Worm (Caenorhabditis elegans) whole organism, late embryonic: ENCODE measurements around the gene aakg-1.

Experiments
- ceh-19 ChIP-seq: fragments of 200-800 bp; sonication (Bioruptor generic); optimal IDR thresholded peaks from 2 replicates; lab custom pipeline; 2018; ENCODE audit warnings: mild to moderate bottlenecking, missing genetic modification characterization, missing compliant biosample characterization
- ceh-2 ChIP-seq: sonication (generic microtip); optimal IDR thresholded peaks from 2 replicates; lab custom pipeline; 2016; ENCODE audit warnings: missing genotype, missing genetic modification characterization, missing compliant biosample characterization
- ceh-30 ChIP-seq: fragments of 150-350 bp; optimal IDR thresholded peaks from 2 replicates; lab custom pipeline; 2014; ENCODE audit warnings: missing biosample characterization, missing genetic modification characterization
- ceh-48 ChIP-seq: sonication (generic microtip); optimal IDR thresholded peaks from 2 replicates; lab custom pipeline; 2016; ENCODE audit warnings: missing genetic modification characterization, inconsistent platforms, missing compliant biosample characterization
- dve-1 ChIP-seq: sonication (generic microtip); optimal IDR thresholded peaks from 2 replicates; lab custom pipeline; 2017; ENCODE audit warnings: antibody characterized with exemption, mild to moderate bottlenecking, missing genetic modification characterization, missing compliant biosample characterization
- gmeb-2 ChIP-seq: sonication (generic microtip); optimal IDR thresholded peaks from 2 replicates; lab custom pipeline; 2016; ENCODE audit warnings: missing genetic modification characterization, inconsistent platforms, missing compliant biosample characterization
- nhr-11 ChIP-seq: fragments of 150-350 bp; optimal IDR thresholded peaks from 2 replicates; lab custom pipeline; 2014; ENCODE audit warnings: missing biosample characterization, missing genetic modification characterization
- pha-4 ChIP-seq: fragments of 150-350 bp; optimal IDR thresholded peaks from 2 replicates; lab custom pipeline; 2018; ENCODE audit warnings: missing biosample characterization, missing genetic modification reagents, missing genetic modification characterization
- rnt-1 ChIP-seq: sonication (generic microtip); optimal IDR thresholded peaks from 2 replicates; lab custom pipeline; 2016; ENCODE audit warnings: missing genetic modification characterization, missing compliant biosample characterization
- syd-9 ChIP-seq: sonication (generic microtip); optimal IDR thresholded peaks from 2 replicates; lab custom pipeline; 2016; ENCODE audit warnings: mild to moderate bottlenecking, missing genetic modification characterization, moderate library complexity, missing compliant biosample characterization
- tbx-7 ChIP-seq: sonication (generic microtip); optimal IDR thresholded peaks from 2 replicates; lab custom pipeline; 2016; ENCODE audit warnings: missing genotype, missing genetic modification characterization, missing compliant biosample characterization

DNA sequence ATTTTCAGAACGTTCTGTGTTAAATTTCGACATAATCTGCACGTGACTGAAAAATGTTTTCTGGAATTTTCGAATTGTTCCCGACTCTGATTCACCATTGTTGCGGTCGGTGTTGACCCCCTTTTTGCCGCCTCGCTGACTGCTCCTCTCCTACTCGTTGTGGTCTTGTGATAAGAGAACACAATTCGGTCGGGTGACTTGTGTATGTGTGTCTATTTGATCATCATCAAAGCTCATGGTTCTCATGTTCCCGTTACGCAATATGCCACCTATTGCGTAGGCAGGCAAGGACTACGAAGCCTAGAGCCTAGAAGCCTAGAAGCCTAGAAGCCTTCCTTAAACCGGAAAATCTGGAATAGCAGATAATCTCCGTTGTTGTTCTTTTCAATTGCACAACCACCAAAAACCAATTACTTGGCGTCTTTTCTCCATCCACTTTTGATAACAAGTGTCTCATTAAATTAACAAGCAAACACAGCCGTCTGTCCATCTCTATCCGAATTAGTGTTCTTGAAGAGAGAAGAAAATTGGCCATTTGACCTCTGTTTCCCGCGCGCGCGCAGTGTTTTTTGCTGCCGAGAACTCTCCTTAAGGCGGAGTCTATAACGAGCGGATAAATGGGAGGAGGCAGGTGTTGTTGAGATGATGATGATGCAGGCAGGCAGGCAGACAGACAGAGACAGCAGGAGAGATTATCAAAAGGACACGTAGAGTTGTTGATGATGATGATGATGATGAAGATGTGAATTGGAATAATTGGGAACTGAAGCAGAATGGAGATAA lies 39.7 kb upstream of the aakg-1 start:
- no peak for TF ChIP-seq ceh-19 (GFP tag; lab: Kevin White, UChicago)
- no peak for TF ChIP-seq ceh-30 (tag; lab: Kevin White, UChicago)
- TF ChIP-seq dve-1, result no peak
- no peak for TF ChIP-seq rnt-1 (tag; lab: Kevin White, UChicago)
- no peak for TF ChIP-seq gmeb-2
- no peak for TF ChIP-seq tbx-7
- TF ChIP-seq pha-4 (tag; lab: Kevin White, UChicago), result no peak
- TF ChIP-seq nhr-11 (tag; lab: Kevin White, UChicago), result no peak
- no peak for TF ChIP-seq ceh-2 (tag; lab: Kevin White, UChicago)
- no peak for TF ChIP-seq ceh-48 (tag; lab: Kevin White, UChicago)
- no peak for TF ChIP-seq syd-9 (tag; lab: Kevin White, UChicago)
